Worm (Caenorhabditis elegans) whole organism, L2 larva: Measurements from ENCODE around the gene T28A11.3.

Experiments
- C34F6.9 ChIP-seq: fragments of 150-350 bp; optimal IDR thresholded peaks from 2 replicates; lab custom pipeline; 2014; ENCODE audit warnings: missing biosample characterization, missing genetic modification characterization
- R02D3.7 ChIP-seq: fragments of 150-350 bp; optimal IDR thresholded peaks from 2 replicates; lab custom pipeline; 2014; ENCODE audit warnings: missing biosample characterization, missing genetic modification characterization
- Y55F3AM.14 ChIP-seq: fragments of 200-800 bp; sonication (Bioruptor generic); optimal IDR thresholded peaks from 2 replicates; lab custom pipeline; 2018; ENCODE audit warnings: mild to moderate bottlenecking, missing genetic modification characterization, missing compliant biosample characterization
- alr-1 ChIP-seq: fragments of 150-350 bp; optimal IDR thresholded peaks from 2 replicates; lab custom pipeline; 2014; ENCODE audit warnings: missing biosample characterization, missing genetic modification characterization
- aly-2 ChIP-seq: fragments of 150-350 bp; optimal IDR thresholded peaks from 2 replicates; lab custom pipeline; 2014; ENCODE audit warnings: missing biosample characterization, missing genetic modification characterization
- ama-1 ChIP-seq: fragments of 150-350 bp; optimal IDR thresholded peaks from 2 replicates; lab custom pipeline; 2018; ENCODE audit warnings: inconsistent platforms
- ceh-16 ChIP-seq: fragments of 150-350 bp; optimal IDR thresholded peaks from 2 replicates; lab custom pipeline; 2014; ENCODE audit warnings: missing biosample characterization, missing genetic modification characterization
- ceh-82 ChIP-seq: fragments of 150-350 bp; optimal IDR thresholded peaks from 2 replicates; lab custom pipeline; 2014; ENCODE audit warnings: missing biosample characterization, missing genetic modification characterization
- dmd-4 ChIP-seq: sonication (generic microtip); optimal IDR thresholded peaks from 2 replicates; lab custom pipeline; 2017; ENCODE audit warnings: missing biosample characterization, missing genetic modification characterization
- elt-1 ChIP-seq: fragments of 150-350 bp; optimal IDR thresholded peaks from 2 replicates; lab custom pipeline; 2014; ENCODE audit warnings: missing biosample characterization, missing genetic modification characterization
- elt-3 ChIP-seq: sonication (generic microtip); optimal IDR thresholded peaks from 2 replicates; lab custom pipeline; 2017; ENCODE audit warnings: missing biosample characterization, missing genetic modification characterization
- fos-1 ChIP-seq: fragments of 150-350 bp; optimal IDR thresholded peaks from 2 replicates; lab custom pipeline; 2014; ENCODE audit warnings: missing biosample characterization, missing genetic modification characterization
- lin-11 ChIP-seq: fragments of 150-350 bp; sonication (generic microtip); optimal IDR thresholded peaks from 2 replicates; lab custom pipeline; 2014; ENCODE audit warnings: missing biosample characterization, missing genetic modification characterization, inconsistent platforms, mixed read lengths
- lin-13 ChIP-seq: fragments of 150-350 bp; optimal IDR thresholded peaks from 2 replicates; lab custom pipeline; 2014; ENCODE audit warnings: missing biosample characterization, missing genetic modification reagents, missing genetic modification characterization
- lin-39 ChIP-seq: fragments of 150-350 bp; optimal IDR thresholded peaks from 2 replicates; lab custom pipeline; 2014; ENCODE audit warnings: missing biosample characterization, missing genetic modification reagents, missing genetic modification characterization
- lsy-2 ChIP-seq, 2 experiments: fragments of 150-350 bp in 1 of 2; sonication (generic microtip) in 1 of 2; optimal IDR thresholded peaks; 2 replicates each; lab custom pipeline; 2014 to 2017; ENCODE audit warnings: missing biosample characterization in 2 of 2, missing genetic modification characterization in 2 of 2
- mab-5 ChIP-seq: fragments of 150-350 bp; optimal IDR thresholded peaks from 2 replicates; lab custom pipeline; 2014; ENCODE audit warnings: missing biosample characterization, missing genetic modification characterization
- mbf-1 ChIP-seq: sonication (generic microtip); optimal IDR thresholded peaks from 2 replicates; lab custom pipeline; 2017; ENCODE audit warnings: missing biosample characterization, missing genetic modification characterization
- mdl-1 ChIP-seq, 2 experiments: fragments of 150-350 bp in 1 of 2; sonication (generic microtip) in 1 of 2; optimal IDR thresholded peaks; 2 replicates each; lab custom pipeline; 2017; ENCODE audit warnings: missing biosample characterization in 2 of 2, missing genetic modification characterization in 2 of 2
- nhr-10 ChIP-seq: sonication (generic microtip); optimal IDR thresholded peaks from 2 replicates; lab custom pipeline; 2017; ENCODE audit warnings: missing biosample characterization, missing genetic modification characterization
- nhr-11 ChIP-seq: fragments of 150-350 bp; optimal IDR thresholded peaks from 2 replicates; lab custom pipeline; 2014; ENCODE audit warnings: missing biosample characterization, missing genetic modification characterization
- nhr-12 ChIP-seq: fragments of 150-350 bp; optimal IDR thresholded peaks from 2 replicates; lab custom pipeline; 2014; ENCODE audit warnings: missing biosample characterization, missing genetic modification characterization
- nhr-21 ChIP-seq: fragments of 150-350 bp; optimal IDR thresholded peaks from 2 replicates; lab custom pipeline; 2014; ENCODE audit warnings: missing biosample characterization, missing genetic modification characterization
- nhr-23 ChIP-seq: fragments of 150-350 bp; optimal IDR thresholded peaks from 2 replicates; lab custom pipeline; 2014; ENCODE audit warnings: missing biosample characterization, missing genetic modification reagents, missing genetic modification characterization
- nhr-237 ChIP-seq: fragments of 150-350 bp; optimal IDR thresholded peaks from 2 replicates; lab custom pipeline; 2014; ENCODE audit warnings: missing biosample characterization, missing genetic modification characterization
- nhr-25 ChIP-seq: fragments of 150-350 bp; sonication (generic microtip); optimal IDR thresholded peaks from 3 replicates; lab custom pipeline; 2014; ENCODE audit warnings: missing biosample characterization, missing genetic modification characterization
- nhr-77 ChIP-seq: fragments of 150-350 bp; optimal IDR thresholded peaks from 2 replicates; lab custom pipeline; 2014; ENCODE audit warnings: missing biosample characterization, missing genetic modification characterization
- peb-1 ChIP-seq: fragments of 150-350 bp; optimal IDR thresholded peaks from 2 replicates; lab custom pipeline; 2014; ENCODE audit warnings: missing biosample characterization, missing genetic modification characterization
- sem-4 ChIP-seq: fragments of 150-350 bp; optimal IDR thresholded peaks from 2 replicates; lab custom pipeline; 2014; ENCODE audit warnings: missing biosample characterization, missing genetic modification reagents, missing genetic modification characterization
- skn-1 ChIP-seq: sonication (generic microtip); optimal IDR thresholded peaks from 2 replicates; lab custom pipeline; 2017; ENCODE audit warnings: missing biosample characterization, missing genetic modification characterization
- snpc-4 ChIP-seq: fragments of 150-350 bp; optimal IDR thresholded peaks from 2 replicates; lab custom pipeline; 2014; ENCODE audit warnings: missing biosample characterization, missing genetic modification characterization
- unc-55 ChIP-seq: fragments of 150-350 bp; sonication (generic microtip); optimal IDR thresholded peaks from 3 replicates; lab custom pipeline; 2014; ENCODE audit warnings: missing biosample characterization, missing genetic modification reagents, missing genetic modification characterization
- unc-62 ChIP-seq: fragments of 150-350 bp; optimal IDR thresholded peaks from 2 replicates; lab custom pipeline; 2014; ENCODE audit warnings: missing biosample characterization, missing genetic modification reagents, missing genetic modification characterization
- zag-1 ChIP-seq: fragments of 150-350 bp; optimal IDR thresholded peaks from 2 replicates; lab custom pipeline; 2014; ENCODE audit warnings: missing biosample characterization, missing genetic modification characterization
- ztf-11 ChIP-seq: sonication (generic microtip); optimal IDR thresholded peaks from 2 replicates; lab custom pipeline; 2017; ENCODE audit warnings: missing biosample characterization, missing genetic modification characterization

The T28A11.3 gene

ce11 chrV:3236610-3237009, 38.5 kb upstream of the T28A11.3 start, which contains the start of the genes K08D9.9 and str-16:
Gene K08D9.9, minus strand, starts transcription at chrV:3236710.
Gene str-16, plus strand, starts transcription at chrV:3236875.
- TF ChIP-seq aly-2 (tag; lab: Kevin White, UChicago) (no peak), skn-1 (tag; lab: Kevin White, UChicago) (no peak), zag-1 (tag; lab: Kevin White, UChicago) (no peak), fos-1 (tag; lab: Kevin White, UChicago) (no peak), peb-1 (no peak), ceh-82 (tag; lab: Kevin White, UChicago) (no peak), nhr-12 (tag; lab: Kevin White, UChicago) (no peak), mbf-1 (tag; lab: Kevin White, UChicago) (no peak), nhr-23 (tag; lab: Kevin White, UChicago) (no peak), dmd-4 (tag; lab: Kevin White, UChicago) (no peak), nhr-25 (no peak), nhr-11 (tag; lab: Kevin White, UChicago) (no peak), ztf-11 (tag; lab: Kevin White, UChicago) (no peak)

ce11 chrV:3241175-3241574, 34.0 kb upstream of the T28A11.3 start, which contains the start of gene srj-11:
Gene srj-11, plus strand, starts transcription at chrV:3241424.
- no peak for TF ChIP-seq R02D3.7
- TF ChIP-seq ztf-11 (tag; lab: Kevin White, UChicago): no peak
- no peak for TF ChIP-seq mbf-1 (tag; lab: Kevin White, UChicago)
- no peak for TF ChIP-seq lsy-2 (tag; optimal IDR thresholded peaks at IDR 0.05; lab: Kevin White, UChicago)
- TF ChIP-seq skn-1 (tag; lab: Kevin White, UChicago): no peak
- no peak for TF ChIP-seq dmd-4 (tag; lab: Kevin White, UChicago)
- no peak for TF ChIP-seq nhr-25
- no peak for TF ChIP-seq elt-3 (tag; lab: Kevin White, UChicago)
- no peak for TF ChIP-seq nhr-21 (tag; lab: Kevin White, UChicago)

ce11 chrV:3242984-3243383, 32.1 kb upstream of the T28A11.3 start, which contains the start of gene gst-23:
Gene gst-23, plus strand, starts transcription at chrV:3243284.
- TF ChIP-seq dmd-4 (tag; lab: Kevin White, UChicago) (no peak), nhr-237 (tag; lab: Kevin White, UChicago) (no peak), nhr-10 (tag; lab: Kevin White, UChicago) (no peak), zag-1 (tag; lab: Kevin White, UChicago) (no peak), lin-39 (tag; lab: Kevin White, UChicago) (no peak), lsy-2 (tag; optimal IDR thresholded peaks at IDR 0.05; lab: Kevin White, UChicago) (no peak), snpc-4 (no peak), Y55F3AM.14 (no peak), lin-11 (tag; lab: Kevin White, UChicago) (no peak), peb-1 (no peak), mbf-1 (tag; lab: Kevin White, UChicago) (no peak), lin-13 (GFP tag; lab: Kevin White, UChicago) (no peak), sem-4 (tag; lab: Kevin White, UChicago) (no peak), mab-5 (tag; lab: Kevin White, UChicago) (no peak), elt-1 (tag; lab: Kevin White, UChicago) (no peak), ama-1 (no peak), nhr-77 (tag; lab: Kevin White, UChicago) (no peak), mdl-1 (tag; optimal IDR thresholded peaks at IDR 0.05; lab: Kevin White, UChicago) (no peak), ceh-16 (tag; lab: Kevin White, UChicago) (no peak)

- TF ChIP-seq unc-62: no peak
- TF ChIP-seq R02D3.7: no peak
- no peak for TF ChIP-seq zag-1 (tag; lab: Kevin White, UChicago)
- TF ChIP-seq ztf-11 (tag; lab: Kevin White, UChicago): no peak
- no peak for TF ChIP-seq snpc-4
- no peak for TF ChIP-seq ama-1
- TF ChIP-seq ceh-82 (tag; lab: Kevin White, UChicago): no peak
- TF ChIP-seq unc-55 (GFP tag; lab: Kevin White, UChicago): no peak
- TF ChIP-seq alr-1: no peak
- no peak for TF ChIP-seq skn-1 (tag; lab: Kevin White, UChicago)
These were observed 30.4 kb upstream of the T28A11.3 start, which contains the start of gene srj-7 for ce11 chrV:3244703-3245102. Gene srj-7, plus strand, starts transcription at chrV:3245003.

- TF ChIP-seq mdl-1 (tag; optimal IDR thresholded peaks at IDR 0.05; lab: Kevin White, UChicago) (no peak), C34F6.9 (no peak), nhr-12 (tag; lab: Kevin White, UChicago) (no peak), lin-11 (tag; lab: Kevin White, UChicago) (no peak), mbf-1 (tag; lab: Kevin White, UChicago) (no peak), skn-1 (tag; lab: Kevin White, UChicago) (no peak), nhr-10 (tag; lab: Kevin White, UChicago) (no peak), lin-39 (tag; lab: Kevin White, UChicago) (no peak), ceh-16 (tag; lab: Kevin White, UChicago) (no peak), snpc-4 (no peak), peb-1 (no peak)
- TF ChIP-seq, all 48 proteins: peak for 0
These were observed 27.6 kb upstream of the T28A11.3 start, which contains the start of gene srj-8 for ce11 chrV:3247515-3247914. Gene srj-8, plus strand, starts transcription at chrV:3247815.
